Fruit fly (Drosophila melanogaster) whole organism, adult: ENCODE results near the gene ND-MNLL.

Experiments used
- CG11617 ChIP-seq: fragments of 200-800 bp; sonication (Bioruptor generic); optimal IDR thresholded peaks from 2 replicates; lab custom pipeline; 2017; ENCODE audit warnings: mild to moderate bottlenecking, missing biosample characterization, missing genetic modification reagents, missing genetic modification characterization
- CG14711 ChIP-seq: fragments of 200-800 bp; sonication (Bioruptor generic); optimal IDR thresholded peaks from 2 replicates; lab custom pipeline; 2018; ENCODE audit warnings: missing biosample characterization, mild to moderate bottlenecking, missing genetic modification characterization, moderate library complexity
- CG33017 ChIP-seq: fragments of 200-800 bp; sonication (Bioruptor generic); optimal IDR thresholded peaks from 2 replicates; lab custom pipeline; 2018; ENCODE audit warnings: missing biosample characterization, mild to moderate bottlenecking, missing genetic modification characterization, moderate library complexity
- CG5204 ChIP-seq: fragments of 200-800 bp; sonication (Bioruptor generic); optimal IDR thresholded peaks from 2 replicates; lab custom pipeline; 2016; ENCODE audit warnings: missing biosample characterization, missing genetic modification characterization
- CG7045 ChIP-seq: fragments of 200-800 bp; sonication (Bioruptor generic); optimal IDR thresholded peaks from 2 replicates; lab custom pipeline; 2017; ENCODE audit warnings: missing biosample characterization, mild to moderate bottlenecking, missing genetic modification characterization
- CG7101 ChIP-seq: fragments of 200-800 bp; sonication (Bioruptor generic); optimal IDR thresholded peaks from 2 replicates; lab custom pipeline; 2018; ENCODE audit warnings: missing biosample characterization, mild to moderate bottlenecking, missing genetic modification characterization, moderate library complexity
- Clk ChIP-seq: fragments of 200-800 bp; sonication (Bioruptor generic); optimal IDR thresholded peaks from 2 replicates; lab custom pipeline; 2017; ENCODE audit warnings: missing biosample characterization, missing genetic modification characterization
- Crg-1 ChIP-seq: fragments of 200-800 bp; sonication (Bioruptor generic); optimal IDR thresholded peaks from 2 replicates; lab custom pipeline; 2016; ENCODE audit warnings: missing biosample characterization, missing genetic modification characterization
- Hr96 ChIP-seq: fragments of 200-800 bp; sonication (Bioruptor generic); optimal IDR thresholded peaks from 2 replicates; lab custom pipeline; 2016; ENCODE audit warnings: missing biosample characterization, missing genetic modification characterization
- bab1 ChIP-seq: fragments of 200-800 bp; sonication (Bioruptor generic); optimal IDR thresholded peaks from 3 replicates; lab custom pipeline; 2019; ENCODE audit warnings: missing biosample characterization, mild to moderate bottlenecking, missing genetic modification characterization, moderate library complexity
- cic ChIP-seq: fragments of 200-800 bp; sonication (Bioruptor generic); optimal IDR thresholded peaks from 2 replicates; lab custom pipeline; 2017; ENCODE audit warnings: missing biosample characterization, mild to moderate bottlenecking, missing genetic modification characterization, moderate library complexity
- cnc ChIP-seq, 2 experiments: fragments of >200 bp; optimal IDR thresholded peaks; 2 replicates each; lab custom pipeline; 2017
- ovo ChIP-seq: fragments of 200-800 bp; sonication (Bioruptor generic); optimal IDR thresholded peaks from 2 replicates; lab custom pipeline; 2016; ENCODE audit warnings: missing biosample characterization, missing genetic modification characterization
- tj ChIP-seq: fragments of 200-800 bp; sonication (Bioruptor generic); optimal IDR thresholded peaks from 3 replicates; lab custom pipeline; 2017; ENCODE audit warnings: missing biosample characterization, mild to moderate bottlenecking, missing genetic modification characterization, moderate library complexity

dm6 chrX:7909482-7909881 lies 15.9 kb upstream of the ND-MNLL start:
- TF ChIP-seq Crg-1 (GFP tag; lab: Kevin White, UChicago), result no peak
- TF ChIP-seq bab1 (GFP tag; lab: Kevin White, UChicago), result no peak
- TF ChIP-seq CG14711 (tag; lab: Kevin White, UChicago), result no peak
- no peak for TF ChIP-seq CG5204 (GFP tag; lab: Kevin White, UChicago)
- no peak for TF ChIP-seq tj
- no peak for TF ChIP-seq CG7101 (tag; lab: Kevin White, UChicago)
- TF ChIP-seq ovo (GFP tag; lab: Kevin White, UChicago), result no peak
- no peak for TF ChIP-seq CG11617
- no peak for TF ChIP-seq CG33017
- no peak for TF ChIP-seq Clk (GFP tag; lab: Kevin White, UChicago)
- no peak for TF ChIP-seq CG7045 (GFP tag; lab: Kevin White, UChicago)
- no peak for TF ChIP-seq cnc (optimal IDR thresholded peaks at IDR 0.05; lab: Kevin White, UChicago)
- TF ChIP-seq cic (GFP tag; lab: Kevin White, UChicago), result no peak
- no peak for TF ChIP-seq Hr96 (GFP tag; lab: Kevin White, UChicago)
